Worm (Caenorhabditis elegans): ENCODE data around the gene Y48C3A.14.

ce11 chrII:13417452-13418031 is 28.0 kb downstream of the Y48C3A.14 start:
- TF ChIP-seq lin-13 (GFP tag; optimal IDR thresholded peaks at IDR 0.05) (no peak), fos-1 (tag; optimal IDR thresholded peaks at IDR 0.05) (no peak), lin-35 (GFP tag; optimal IDR thresholded peaks at IDR 0.05) (no peak), ztf-4 (tag; optimal IDR thresholded peaks at IDR 0.05) (no peak), ztf-11 (tag; optimal IDR thresholded peaks at IDR 0.05) (no peak), unc-62 (GFP tag; optimal IDR thresholded peaks at IDR 0.05) (no peak), nhr-77 (tag; optimal IDR thresholded peaks at IDR 0.05) (no peak), C16A3.4 (tag; optimal IDR thresholded peaks at IDR 0.05) (no peak), aly-2 (tag; optimal IDR thresholded peaks at IDR 0.05) (no peak), dpl-1 (GFP tag; optimal IDR thresholded peaks at IDR 0.05) (no peak), ceh-63 (GFP tag; optimal IDR thresholded peaks at IDR 0.05) (no peak)

All from whole organism, L1 larva.